Fruit fly (Drosophila melanogaster) whole organism, embryonic: Measurements from ENCODE around the gene iav.

Source experiments
- CG12391 ChIP-seq: fragments of 200-800 bp; sonication (Bioruptor generic); optimal IDR thresholded peaks from 3 replicates; lab custom pipeline; 2018; ENCODE audit warnings: missing biosample characterization, mild to moderate bottlenecking, missing genetic modification characterization, moderate library complexity
- CG12769 ChIP-seq: fragments of 200-800 bp; sonication (Bioruptor generic); optimal IDR thresholded peaks from 2 replicates; lab custom pipeline; 2019; ENCODE audit warnings: missing biosample characterization, mild to moderate bottlenecking, missing genetic modification characterization, moderate library complexity
- CG14441 ChIP-seq: fragments of 200-800 bp; sonication (Bioruptor generic); IDR thresholded peaks from 2 replicates; pipeline ENCODE4 v1.3.6; 2022; ENCODE audit warnings: missing biosample characterization, missing genetic modification characterization
- CG14860 ChIP-seq: fragments of 200-800 bp; sonication (Bioruptor generic); IDR thresholded peaks from 3 replicates; pipeline ENCODE4 v1.3.6; 2022; ENCODE audit warnings: missing biosample characterization, missing genetic modification characterization; ENCODE audit not compliant: partially characterized antibody
- CG1832 ChIP-seq: fragments of 200-800 bp; sonication (Bioruptor generic); optimal IDR thresholded peaks from 2 replicates; lab custom pipeline; 2017; ENCODE audit warnings: missing biosample characterization, mild to moderate bottlenecking, missing genetic modification characterization, inconsistent platforms
- CG18764 ChIP-seq: fragments of 200-800 bp; sonication (Bioruptor generic); optimal IDR thresholded peaks from 3 replicates; lab custom pipeline; 2016; ENCODE audit warnings: missing biosample characterization, missing genetic modification characterization
- CG2199 ChIP-seq: fragments of 200-800 bp; sonication (Bioruptor generic); IDR thresholded peaks from 3 replicates; pipeline ENCODE4 v1.3.6; 2022; ENCODE audit warnings: missing biosample characterization, missing genetic modification characterization
- CG2678 ChIP-seq: fragments of 200-800 bp; sonication (Bioruptor generic); optimal IDR thresholded peaks from 3 replicates; lab custom pipeline; 2019; ENCODE audit warnings: missing biosample characterization, mild to moderate bottlenecking, missing genetic modification characterization, moderate library complexity
- CG31365 ChIP-seq: fragments of 200-800 bp; sonication (Bioruptor generic); optimal IDR thresholded peaks from 2 replicates; lab custom pipeline; 2018; ENCODE audit warnings: missing biosample characterization, mild to moderate bottlenecking, missing genetic modification characterization
- CG33557 ChIP-seq: fragments of 200-800 bp; sonication (Bioruptor generic); optimal IDR thresholded peaks from 2 replicates; lab custom pipeline; 2019; ENCODE audit warnings: missing biosample characterization, mild to moderate bottlenecking, missing genetic modification characterization, moderate library complexity
- CG4282 ChIP-seq: fragments of 200-800 bp; sonication (Bioruptor generic); optimal IDR thresholded peaks from 2 replicates; lab custom pipeline; 2016; ENCODE audit warnings: missing biosample characterization, missing genetic modification characterization
- CG4730 ChIP-seq: fragments of 200-800 bp; sonication (Bioruptor generic); IDR thresholded peaks from 2 replicates; pipeline ENCODE4 v1.3.6; 2022; ENCODE audit warnings: missing biosample characterization, missing genetic modification characterization
- CG6791 ChIP-seq: fragments of 200-800 bp; sonication (Bioruptor generic); IDR thresholded peaks from 3 replicates; pipeline ENCODE4 v1.3.6; 2022; ENCODE audit warnings: missing biosample characterization, missing genetic modification characterization; ENCODE audit not compliant: partially characterized antibody
- CG6813 ChIP-seq: fragments of 200-800 bp; sonication (Bioruptor generic); optimal IDR thresholded peaks from 2 replicates; lab custom pipeline; 2017; ENCODE audit warnings: missing biosample characterization, missing genetic modification characterization, mild to moderate bottlenecking, moderate library complexity, missing genetic modification reagents
- CG9817 ChIP-seq: fragments of 200-800 bp; sonication (Bioruptor generic); optimal IDR thresholded peaks from 2 replicates; lab custom pipeline; 2018; ENCODE audit warnings: missing biosample characterization, mild to moderate bottlenecking, missing genetic modification characterization, moderate library complexity
- CTCF ChIP-seq: fragments of 200-800 bp; sonication (Bioruptor generic); optimal IDR thresholded peaks from 2 replicates; lab custom pipeline; 2017; ENCODE audit warnings: missing biosample characterization, mild to moderate bottlenecking, missing genetic modification characterization, moderate library complexity
- Dfd ChIP-seq, 2 experiments: fragments of >200 bp; optimal IDR thresholded peaks; 2 replicates each; lab custom pipeline; 2017; ENCODE audit warnings: missing biosample characterization in 2 of 2, missing genetic modification characterization in 2 of 2
- Dip2 ChIP-seq: fragments of 200-800 bp; sonication (Bioruptor generic); IDR thresholded peaks from 2 replicates; pipeline ENCODE4 v1.3.6; 2022; ENCODE audit warnings: missing biosample characterization, missing genetic modification characterization
- Dip3 ChIP-seq: fragments of 200-800 bp; sonication (Bioruptor generic); optimal IDR thresholded peaks from 3 replicates; lab custom pipeline; 2016; ENCODE audit warnings: missing biosample characterization, missing genetic modification characterization
- Dp ChIP-seq: fragments of 200-800 bp; sonication (Bioruptor generic); optimal IDR thresholded peaks from 2 replicates; lab custom pipeline; 2018; ENCODE audit warnings: missing biosample characterization, mild to moderate bottlenecking, missing genetic modification characterization, moderate library complexity
- HLHmδ ChIP-seq: fragments of 200-800 bp; sonication (Bioruptor generic); optimal IDR thresholded peaks from 2 replicates; lab custom pipeline; 2018; ENCODE audit warnings: missing biosample characterization, mild to moderate bottlenecking, missing genetic modification characterization, moderate library complexity
- Hand ChIP-seq: fragments of 200-800 bp; sonication (Bioruptor generic); optimal IDR thresholded peaks from 2 replicates; lab custom pipeline; 2017; ENCODE audit warnings: mild to moderate bottlenecking, missing biosample characterization, missing genetic modification reagents, missing genetic modification characterization
- HmgZ ChIP-seq: fragments of 200-800 bp; sonication (Bioruptor generic); optimal IDR thresholded peaks from 2 replicates; lab custom pipeline; 2018; ENCODE audit warnings: missing biosample characterization, mild to moderate bottlenecking, missing genetic modification characterization
- Hsf ChIP-seq: fragments of 200-800 bp; sonication (Bioruptor generic); optimal IDR thresholded peaks from 3 replicates; lab custom pipeline; 2016; ENCODE audit warnings: missing biosample characterization, missing genetic modification characterization
- Lim3 ChIP-seq: fragments of 200-800 bp; sonication (Bioruptor generic); IDR thresholded peaks from 2 replicates; pipeline ENCODE4 v1.3.6; 2022; ENCODE audit warnings: missing biosample characterization, missing genetic modification characterization
- MTF-1 ChIP-seq: fragments of 200-800 bp; sonication (Bioruptor generic); optimal IDR thresholded peaks from 2 replicates; lab custom pipeline; 2018; ENCODE audit warnings: missing biosample characterization, mild to moderate bottlenecking, missing genetic modification characterization, borderline replicate concordance
- NC2β ChIP-seq: fragments of 200-800 bp; sonication (Bioruptor generic); optimal IDR thresholded peaks from 2 replicates; lab custom pipeline; 2016; ENCODE audit warnings: missing biosample characterization, missing genetic modification characterization
- NFAT ChIP-seq: fragments of 200-800 bp; sonication (Bioruptor generic); IDR thresholded peaks from 2 replicates; pipeline ENCODE4 v1.3.6; 2022; ENCODE audit warnings: missing biosample characterization, missing genetic modification characterization
- NfI ChIP-seq: fragments of 200-800 bp; sonication (Bioruptor generic); optimal IDR thresholded peaks from 3 replicates; lab custom pipeline; 2018; ENCODE audit warnings: missing biosample characterization, mild to moderate bottlenecking, missing genetic modification characterization, moderate library complexity
- Six4 ChIP-seq: fragments of 200-800 bp; sonication (Bioruptor generic); optimal IDR thresholded peaks from 2 replicates; lab custom pipeline; 2016; ENCODE audit warnings: missing biosample characterization, missing genetic modification characterization
- Sox102F ChIP-seq: fragments of 200-800 bp; sonication (Bioruptor generic); optimal IDR thresholded peaks from 2 replicates; lab custom pipeline; 2018; ENCODE audit warnings: missing biosample characterization, mild to moderate bottlenecking, missing genetic modification characterization, moderate library complexity
- bbx ChIP-seq: fragments of 200-800 bp; sonication (Bioruptor generic); IDR thresholded peaks from 2 replicates; pipeline ENCODE4 v1.3.6; 2022; ENCODE audit warnings: missing biosample characterization, missing genetic modification characterization; ENCODE audit not compliant: partially characterized antibody
- bsh ChIP-seq, 2 experiments: fragments of 200-800 bp; sonication (Bioruptor generic); optimal IDR thresholded peaks; 2 replicates each; lab custom pipeline; 2017 to 2018; ENCODE audit warnings: mild to moderate bottlenecking in 2 of 2, missing biosample characterization in 2 of 2, missing genetic modification characterization in 2 of 2, moderate library complexity in 1 of 2
- cas ChIP-seq: fragments of 200-800 bp; sonication (Bioruptor generic); IDR thresholded peaks from 2 replicates; pipeline ENCODE4 v1.3.6; 2022; ENCODE audit warnings: missing biosample characterization, missing genetic modification characterization
- ci ChIP-seq: fragments of 200-800 bp; sonication (Bioruptor generic); IDR thresholded peaks from 3 replicates; pipeline ENCODE4 v1.3.6; 2022; ENCODE audit warnings: missing biosample characterization, missing genetic modification characterization
- dm ChIP-seq: fragments of 200-800 bp; sonication (Bioruptor generic); optimal IDR thresholded peaks from 3 replicates; lab custom pipeline; 2016; ENCODE audit warnings: missing biosample characterization, missing genetic modification characterization
- dpn ChIP-seq, 2 experiments: fragments of 200-800 bp; sonication (Bioruptor generic); optimal IDR thresholded peaks; 3 replicates each; lab custom pipeline; 2016; ENCODE audit warnings: missing biosample characterization in 2 of 2, missing genetic modification characterization in 2 of 2
- gsb-n ChIP-seq: fragments of 200-800 bp; sonication (Bioruptor generic); optimal IDR thresholded peaks from 3 replicates; lab custom pipeline; 2018; ENCODE audit warnings: missing biosample characterization, mild to moderate bottlenecking, missing genetic modification characterization
- inv ChIP-seq: fragments of 200-800 bp; sonication (Bioruptor generic); IDR thresholded peaks from 2 replicates; pipeline ENCODE4 v1.3.6; 2022; ENCODE audit warnings: missing biosample characterization, missing genetic modification characterization; ENCODE audit not compliant: partially characterized antibody
- odd ChIP-seq: fragments of 200-800 bp; sonication (Bioruptor generic); optimal IDR thresholded peaks from 2 replicates; lab custom pipeline; 2017; ENCODE audit warnings: missing biosample characterization, mild to moderate bottlenecking, missing genetic modification characterization
- otp ChIP-seq: fragments of 200-800 bp; sonication (Bioruptor generic); IDR thresholded peaks from 3 replicates; pipeline ENCODE4, ENCODE4 v1.3.6; 2022; ENCODE audit warnings: missing biosample characterization, missing genetic modification characterization
- run ChIP-seq: fragments of 200-800 bp; sonication (Bioruptor generic); optimal IDR thresholded peaks from 3 replicates; lab custom pipeline; 2018; ENCODE audit warnings: missing biosample characterization, mild to moderate bottlenecking, missing genetic modification characterization
- sens-2 ChIP-seq: fragments of 200-800 bp; sonication (Bioruptor generic); IDR thresholded peaks from 2 replicates; pipeline ENCODE4 v1.3.6; 2022; ENCODE audit warnings: missing biosample characterization, missing genetic modification characterization
- slp2 ChIP-seq: fragments of 200-800 bp; sonication (Bioruptor generic); optimal IDR thresholded peaks from 2 replicates; lab custom pipeline; 2016; ENCODE audit warnings: missing biosample characterization, missing genetic modification characterization
- tna ChIP-seq: fragments of 200-800 bp; sonication (Bioruptor generic); IDR thresholded peaks from 2 replicates; pipeline ENCODE4 v1.3.6; 2022; ENCODE audit warnings: missing biosample characterization, missing genetic modification characterization; ENCODE audit not compliant: partially characterized antibody
- usp ChIP-seq: fragments of >200 bp; optimal IDR thresholded peaks from 2 replicates; lab custom pipeline; 2017; ENCODE audit warnings: missing biosample characterization, missing genetic modification characterization

Gene iav

DNA sequence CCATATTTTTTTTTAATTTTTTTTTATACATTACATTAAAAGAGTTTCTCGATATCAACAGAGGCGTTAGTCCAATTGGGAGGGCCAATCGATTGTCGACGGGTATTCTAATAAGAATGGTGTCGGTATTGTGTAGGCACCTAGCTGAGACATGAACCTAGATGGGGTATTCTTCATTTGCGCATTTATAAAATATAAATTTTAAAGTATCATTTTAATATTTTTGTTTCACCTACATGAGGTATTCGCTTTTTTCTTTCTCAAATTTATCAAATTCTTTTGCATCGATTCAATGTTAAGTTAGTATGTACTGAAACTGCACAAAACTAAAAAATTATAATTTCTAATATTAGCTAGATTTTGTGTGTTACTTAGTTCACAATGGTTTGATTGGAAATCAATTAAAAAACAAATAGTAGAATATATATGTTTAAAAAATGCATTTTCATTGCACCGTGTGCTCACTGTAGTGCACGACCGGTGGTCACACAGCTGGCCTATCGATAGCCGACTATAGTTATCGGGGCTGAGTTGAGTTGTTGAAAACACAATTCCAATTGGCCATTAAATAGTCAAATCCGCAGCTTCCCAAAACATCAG, 30.2 kb downstream of the iav start, which contains the start of the genes CG14435 and Tmf (continued):
- 0 out of 2 replicates have a peak, but pooled peaks have one; percentile 46 for TF ChIP-seq sens-2 (GFP tag; lab: Robert Waterston, UW)
- peak; percentile 89 for TF ChIP-seq CG14441 (GFP tag; lab: Robert Waterston, UW)
- peak; percentile 85 for TF ChIP-seq NfI (GFP tag; lab: Kevin White, UChicago)
- TF ChIP-seq MTF-1 (GFP tag; lab: Kevin White, UChicago) = peak; percentile 32
- TF ChIP-seq CG12769 (tag; lab: Kevin White, UChicago) = no peak
- peak; percentile 33 for TF ChIP-seq dm (GFP tag; lab: Kevin White, UChicago)
- TF ChIP-seq CG12391 (tag; lab: Kevin White, UChicago) = peak; percentile 92
- peak; percentile 58 for TF ChIP-seq Dip3 (GFP tag; lab: Kevin White, UChicago)
- no peak for TF ChIP-seq Dp (GFP tag; lab: Kevin White, UChicago)
- TF ChIP-seq Hsf (GFP tag; lab: Kevin White, UChicago) = peak; percentile 74
- TF ChIP-seq Dip2 (GFP tag; lab: Robert Waterston, UW) = 0 out of 2 replicates have a peak, but pooled peaks have one; percentile 27
- peak; percentile 59 for TF ChIP-seq odd (GFP tag; lab: Kevin White, UChicago)
- TF ChIP-seq slp2 = peak; percentile 40

- TF ChIP-seq Six4 = peak; percentile 67
- 0 out of 2 replicates have a peak, but pooled peaks have one; percentile 38 for TF ChIP-seq inv (GFP tag; lab: Robert Waterston, UW)
- TF ChIP-seq cas (GFP tag; lab: Robert Waterston, UW) = 0 out of 2 replicates have a peak, but pooled peaks have one; percentile 28
- peak; percentile 50; the same call in 1 of the 2 replicates for TF ChIP-seq bbx (GFP tag; lab: Robert Waterston, UW)
- TF ChIP-seq NFAT (GFP tag; lab: Robert Waterston, UW) = peak; percentile 71
- no peak for TF ChIP-seq usp (GFP tag; lab: Kevin White, UChicago)
- peak; percentile 65 for TF ChIP-seq odd (GFP tag; lab: Kevin White, UChicago)
- TF ChIP-seq Sox102F (GFP tag; lab: Kevin White, UChicago) = peak; percentile 85
- peak; percentile 81 to 83 for TF ChIP-seq bsh (GFP tag; optimal IDR thresholded peaks at IDR 0.05; lab: Kevin White, UChicago)
- TF ChIP-seq CG4282 (GFP tag; lab: Kevin White, UChicago) = peak; percentile 41
- TF ChIP-seq CG33557 = peak; percentile 67
- peak; percentile 6 for TF ChIP-seq CTCF (GFP tag; lab: Kevin White, UChicago)
- peak; percentile 56 for TF ChIP-seq CG6813 (GFP tag; lab: Kevin White, UChicago)
- peak; percentile 83 for TF ChIP-seq ci (GFP tag; lab: Robert Waterston, UW)
- TF ChIP-seq run (tag; lab: Kevin White, UChicago) = peak; percentile 10
- TF ChIP-seq gsb-n = peak; percentile 68
- no peak for TF ChIP-seq Dfd (GFP tag; optimal IDR thresholded peaks at IDR 0.05; lab: Kevin White, UChicago)
- TF ChIP-seq otp (GFP tag; lab: Robert Waterston, UW) = peak; percentile 35; the same call in 1 of the 3 replicates
- peak; percentile 43 for TF ChIP-seq NC2β (GFP tag; lab: Kevin White, UChicago)
- no peak; the same call in 2 of the 3 replicates for TF ChIP-seq CG14860 (GFP tag; lab: Robert Waterston, UW)
- TF ChIP-seq Hand (GFP tag; lab: Kevin White, UChicago) = peak; percentile 51
- TF ChIP-seq Lim3 = no peak
- peak; percentile 83 for TF ChIP-seq CG9817 (tag; lab: Kevin White, UChicago)
- TF ChIP-seq HmgZ (tag; lab: Kevin White, UChicago) = peak; percentile 87
- no peak for TF ChIP-seq CG6791
- peak; percentile 69 for TF ChIP-seq CG4730 (GFP tag; lab: Robert Waterston, UW)
- peak; percentile 88 for TF ChIP-seq CG2678 (tag; lab: Kevin White, UChicago)
- peak; percentile 4 for TF ChIP-seq CG31365 (tag; lab: Kevin White, UChicago)
- TF ChIP-seq CG2199 (GFP tag; lab: Robert Waterston, UW) = 0 out of 3 replicates have a peak, but pooled peaks have one; percentile 45
- TF ChIP-seq HLHmδ (GFP tag; lab: Kevin White, UChicago) = no peak
- peak; percentile 63 to 82 for TF ChIP-seq dpn (GFP tag; optimal IDR thresholded peaks at IDR 0.05; lab: Kevin White, UChicago)
- TF ChIP-seq CG18764 (GFP tag; lab: Kevin White, UChicago) = peak; percentile 47
- TF ChIP-seq CG1832 (GFP tag; lab: Kevin White, UChicago) = no peak
- peak; percentile 24; the same call in 1 of the 2 replicates for TF ChIP-seq tna
Observed at dm6 chrX:6849178-6849956, 35.6 kb downstream of the iav start, which contains the start of the genes Cht11 and CG4558. TSS of gene Cht11 (minus strand) at chrX:6849517. TSS of gene CG4558 (plus strand) at chrX:6849770.
